Worm (Caenorhabditis elegans): ENCODE data around the gene T27D12.6.

DNA sequence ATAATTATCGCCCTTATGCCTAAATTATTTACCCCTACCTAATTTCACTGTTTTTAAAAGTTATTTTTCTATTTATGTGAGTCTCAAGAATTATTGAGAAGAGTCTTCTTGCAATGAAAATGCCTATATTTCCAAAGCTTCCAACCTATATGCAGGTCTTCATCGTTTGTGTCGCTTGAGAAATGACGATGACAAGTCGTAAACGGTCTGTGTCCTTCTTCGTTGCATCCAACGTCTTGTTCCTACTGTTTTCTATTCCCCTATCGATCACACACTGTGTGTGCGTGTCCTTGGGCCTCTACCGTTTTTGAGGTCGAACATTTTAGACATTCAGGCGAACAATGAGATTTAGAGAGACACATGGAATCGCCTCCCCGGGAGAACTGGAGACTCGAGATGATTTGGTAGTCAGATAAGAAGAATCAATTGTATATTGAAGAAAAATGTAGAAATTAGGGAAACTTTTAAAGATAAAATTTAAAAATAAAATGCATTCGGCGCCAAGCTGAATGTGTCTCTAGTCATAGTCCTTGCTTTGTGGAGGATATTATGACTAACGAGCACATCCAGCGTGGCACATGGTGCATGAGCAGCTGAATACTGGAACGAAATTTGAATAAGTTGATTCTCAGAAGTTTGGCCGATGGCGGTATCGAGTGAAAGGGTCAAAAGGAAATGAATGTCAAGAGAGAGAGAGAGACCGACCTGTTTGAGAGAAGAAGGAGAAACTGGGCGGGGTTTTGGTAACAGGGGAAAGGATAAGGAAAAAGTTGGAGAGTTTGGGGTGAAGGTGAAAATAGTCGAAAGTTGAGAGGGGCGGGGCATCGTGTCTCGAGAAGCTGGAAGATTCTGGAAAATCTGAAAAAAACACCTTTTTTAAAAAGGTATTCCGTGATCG, 45.4 kb downstream of the T27D12.6 start:
- TF ChIP-seq ceh-9 (tag; optimal IDR thresholded peaks at IDR 0.05) (no peak), fkh-10 (GFP tag; optimal IDR thresholded peaks at IDR 0.05) (no peak)

Data from whole organism, late embryonic.